Fruit fly (Drosophila melanogaster): ENCODE results near the gene mthl1.

mthl1 gene

dm6 chrX:16691440-16691839 is 50.7 kb downstream of the mthl1 start:
- TF ChIP-seq psq (GFP tag; optimal IDR thresholded peaks at IDR 0.05) = peak; percentile 24
- TF ChIP-seq dmrt93B (GFP tag; optimal IDR thresholded peaks at IDR 0.05) = peak; percentile 28
- peak; percentile 61 for TF ChIP-seq HLH106 (tag; optimal IDR thresholded peaks at IDR 0.05)
- TF ChIP-seq Vsx2 (GFP tag; optimal IDR thresholded peaks at IDR 0.05; ENCODE audit: partially characterized antibody) = no peak
- peak; percentile 7 for TF ChIP-seq woc (GFP tag; optimal IDR thresholded peaks at IDR 0.05)
- peak; percentile 68 for TF ChIP-seq h (GFP tag; optimal IDR thresholded peaks at IDR 0.05)
- peak; percentile 2 for TF ChIP-seq CG9705 (GFP tag; optimal IDR thresholded peaks at IDR 0.05)
- peak; percentile 57 for TF ChIP-seq sv (GFP tag; optimal IDR thresholded peaks at IDR 0.05)
- TF ChIP-seq Sp1 (GFP tag; optimal IDR thresholded peaks at IDR 0.05) = peak; percentile 20
- TF ChIP-seq foxo (GFP tag; optimal IDR thresholded peaks at IDR 0.05) = peak in 1 of 2 experiments; percentile 67
- TF ChIP-seq br (GFP tag; optimal IDR thresholded peaks at IDR 0.05) = peak; percentile 49
- TF ChIP-seq fru (GFP tag; optimal IDR thresholded peaks at IDR 0.05) = peak; percentile 59
- peak; percentile 38 for TF ChIP-seq Hnf4 (GFP tag; optimal IDR thresholded peaks at IDR 0.05)
- no peak for TF ChIP-seq brk (GFP tag; optimal IDR thresholded peaks at IDR 0.05)
- TF ChIP-seq OdsH (GFP tag; optimal IDR thresholded peaks at IDR 0.05) = peak; percentile 54
- no peak for TF ChIP-seq jim (GFP tag; optimal IDR thresholded peaks at IDR 0.05)
- peak; percentile 61 for TF ChIP-seq ey (GFP tag; optimal IDR thresholded peaks at IDR 0.05)
- TF ChIP-seq Jra (GFP tag; optimal IDR thresholded peaks at IDR 0.05) = no peak
- peak; percentile 74 for TF ChIP-seq rgr (GFP tag; optimal IDR thresholded peaks at IDR 0.05)

DNA sequence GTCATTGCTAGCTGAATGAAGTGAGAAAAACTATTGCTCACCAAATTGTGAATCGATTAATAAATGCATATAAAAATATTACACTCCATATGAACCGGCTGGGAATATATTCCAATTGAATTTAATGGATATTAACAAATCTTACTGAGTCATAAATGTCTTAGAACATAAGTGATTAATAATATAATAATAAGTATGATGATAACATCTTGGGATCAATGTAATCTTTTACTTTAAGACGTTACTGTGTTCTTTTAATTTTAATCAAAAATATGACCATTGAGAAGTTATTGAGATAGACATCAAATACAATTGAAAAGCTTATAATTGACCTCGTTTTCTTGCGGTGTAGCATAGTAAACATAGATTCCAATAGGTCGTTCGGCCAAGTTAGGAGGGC is 51.6 kb downstream of the mthl1 start:
- TF ChIP-seq rgr (GFP tag; optimal IDR thresholded peaks at IDR 0.05) (no peak), foxo (GFP tag; optimal IDR thresholded peaks at IDR 0.05) (peak in 1 of 2 experiments; percentile 4)

dm6 chrX:16693805-16694387 is 53.1 kb downstream of the mthl1 start:
- TF ChIP-seq Myc (optimal IDR thresholded peaks at IDR 0.05) (no peak), Jra (GFP tag; optimal IDR thresholded peaks at IDR 0.05) (no peak), rgr (GFP tag; optimal IDR thresholded peaks at IDR 0.05) (no peak), Hr78 (GFP tag; optimal IDR thresholded peaks at IDR 0.05) (no peak), br (GFP tag; optimal IDR thresholded peaks at IDR 0.05) (no peak), usp (GFP tag; optimal IDR thresholded peaks at IDR 0.05) (no peak), Dfd (GFP tag; optimal IDR thresholded peaks at IDR 0.05) (no peak), Rel (GFP tag; optimal IDR thresholded peaks at IDR 0.05) (no peak), Rel (tag; optimal IDR thresholded peaks at IDR 0.05) (no peak), CrebA (GFP tag; optimal IDR thresholded peaks at IDR 0.05; ENCODE audit: borderline replicate concordance) (no peak), Vsx2 (GFP tag; optimal IDR thresholded peaks at IDR 0.05; ENCODE audit: partially characterized antibody) (no peak), CG32264 (GFP tag; optimal IDR thresholded peaks at IDR 0.05) (no peak), Hr83 (GFP tag; optimal IDR thresholded peaks at IDR 0.05; ENCODE audit: poor library complexity, severe bottlenecking) (no peak), dl (GFP tag; optimal IDR thresholded peaks at IDR 0.05; ENCODE audit: insufficient read depth in 1 of 2, partially characterized antibody in 2 of 2) (no peak), Sp1 (GFP tag; optimal IDR thresholded peaks at IDR 0.05) (no peak), lola (GFP tag; optimal IDR thresholded peaks at IDR 0.05) (no peak), fru (GFP tag; optimal IDR thresholded peaks at IDR 0.05) (no peak), foxo (GFP tag; optimal IDR thresholded peaks at IDR 0.05) (no peak), OdsH (GFP tag; optimal IDR thresholded peaks at IDR 0.05) (no peak), Mio (GFP tag; optimal IDR thresholded peaks at IDR 0.05) (no peak)

- TF ChIP-seq fru (GFP tag; optimal IDR thresholded peaks at IDR 0.05) (peak; percentile 23), rgr (GFP tag; optimal IDR thresholded peaks at IDR 0.05) (no peak)
These were observed 53.7 kb downstream of the mthl1 start for dm6 chrX:16694477-16694876.

DNA sequence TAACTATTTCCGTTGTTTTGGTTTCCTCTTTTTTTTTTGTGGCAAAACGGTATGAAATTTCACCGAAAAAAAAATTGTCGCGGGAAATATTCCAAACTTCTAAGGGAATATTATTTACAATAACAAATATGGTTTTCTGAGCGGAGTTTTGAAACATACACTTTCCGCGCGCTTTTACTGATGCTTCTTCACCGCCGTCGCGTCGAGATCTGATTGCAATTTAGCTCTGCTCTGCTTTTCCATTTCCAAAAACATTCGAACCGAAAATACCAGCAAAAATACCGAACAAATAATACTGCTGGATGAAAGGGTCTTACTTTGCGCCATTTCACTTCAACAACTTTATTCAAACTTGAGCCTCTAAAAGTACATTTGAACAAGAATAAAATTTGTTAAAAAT is 54.2 kb downstream of the mthl1 start, which contains the start of gene Septin4:
Septin4 (minus strand) TSS at position 215 of the 400 bp plus-strand sequence.
- no peak for TF ChIP-seq Rel (GFP tag; optimal IDR thresholded peaks at IDR 0.05)
- TF ChIP-seq Rel (tag; optimal IDR thresholded peaks at IDR 0.05) = no peak
- TF ChIP-seq Hr78 (GFP tag; optimal IDR thresholded peaks at IDR 0.05) = no peak
- TF ChIP-seq GATAd (GFP tag; optimal IDR thresholded peaks at IDR 0.05) = no peak
- TF ChIP-seq Dif (GFP tag; optimal IDR thresholded peaks at IDR 0.05; ENCODE audit: partially characterized antibody) = no peak
- no peak for TF ChIP-seq dl (GFP tag; optimal IDR thresholded peaks at IDR 0.05; ENCODE audit: insufficient read depth in 1 of 2, partially characterized antibody in 2 of 2)
- no peak for TF ChIP-seq Hnf4 (GFP tag; optimal IDR thresholded peaks at IDR 0.05)
- no peak for TF ChIP-seq pan (optimal IDR thresholded peaks at IDR 0.05)
- no peak for TF ChIP-seq foxo (GFP tag; optimal IDR thresholded peaks at IDR 0.05)
- TF ChIP-seq usp (GFP tag; optimal IDR thresholded peaks at IDR 0.05) = no peak
- TF ChIP-seq tai (GFP tag; optimal IDR thresholded peaks at IDR 0.05) = no peak
- no peak for TF ChIP-seq psq (GFP tag; optimal IDR thresholded peaks at IDR 0.05)
- no peak for TF ChIP-seq Myc (optimal IDR thresholded peaks at IDR 0.05)
- TF ChIP-seq woc (GFP tag; optimal IDR thresholded peaks at IDR 0.05) = no peak
- TF ChIP-seq ey (GFP tag; optimal IDR thresholded peaks at IDR 0.05) = no peak
- TF ChIP-seq CG9705 (GFP tag; optimal IDR thresholded peaks at IDR 0.05) = no peak
- no peak for TF ChIP-seq Sp1 (GFP tag; optimal IDR thresholded peaks at IDR 0.05)
- no peak for TF ChIP-seq rgr (GFP tag; optimal IDR thresholded peaks at IDR 0.05)

Data from whole organism, wandering third instar larva.